Worm (Caenorhabditis elegans) whole organism, L2 larva: ENCODE data around the gene sri-47.
"Not testable (repeated sequence)": the region's sequence is repeated elsewhere in the genome, so short reads cannot be mapped to it uniquely, and the experiment has no call there.

ENCODE experiments used
- C34F6.9 ChIP-seq: fragments of 150-350 bp; optimal IDR thresholded peaks from 2 replicates; lab custom pipeline; 2014; ENCODE audit warnings: missing biosample characterization, missing genetic modification characterization
- F13H6.1 ChIP-seq: sonication (generic microtip); optimal IDR thresholded peaks from 2 replicates; lab custom pipeline; 2016; ENCODE audit warnings: missing genetic modification characterization, missing compliant biosample characterization
- Y55F3AM.14 ChIP-seq: fragments of 200-800 bp; sonication (Bioruptor generic); optimal IDR thresholded peaks from 2 replicates; lab custom pipeline; 2018; ENCODE audit warnings: mild to moderate bottlenecking, missing genetic modification characterization, missing compliant biosample characterization
- aly-2 ChIP-seq: fragments of 150-350 bp; optimal IDR thresholded peaks from 2 replicates; lab custom pipeline; 2014; ENCODE audit warnings: missing biosample characterization, missing genetic modification characterization
- ama-1 ChIP-seq: fragments of 150-350 bp; optimal IDR thresholded peaks from 2 replicates; lab custom pipeline; 2018; ENCODE audit warnings: inconsistent platforms
- blmp-1 ChIP-seq: sonication (generic microtip); optimal IDR thresholded peaks from 2 replicates; lab custom pipeline; 2017; ENCODE audit warnings: missing genetic modification characterization, mild to moderate bottlenecking, missing compliant biosample characterization, antibody characterized with exemption, moderate library complexity; ENCODE audit not compliant: insufficient read depth
- crh-2 ChIP-seq: sonication (generic microtip); optimal IDR thresholded peaks from 2 replicates; lab custom pipeline; 2017; ENCODE audit warnings: missing biosample characterization, missing genetic modification characterization
- elt-1 ChIP-seq: fragments of 150-350 bp; optimal IDR thresholded peaks from 2 replicates; lab custom pipeline; 2014; ENCODE audit warnings: missing biosample characterization, missing genetic modification characterization
- fos-1 ChIP-seq: fragments of 150-350 bp; optimal IDR thresholded peaks from 2 replicates; lab custom pipeline; 2014; ENCODE audit warnings: missing biosample characterization, missing genetic modification characterization
- gmeb-1 ChIP-seq: fragments of 150-350 bp; optimal IDR thresholded peaks from 2 replicates; lab custom pipeline; 2014; ENCODE audit warnings: missing biosample characterization, missing genetic modification characterization
- lin-11 ChIP-seq: fragments of 150-350 bp; sonication (generic microtip); optimal IDR thresholded peaks from 2 replicates; lab custom pipeline; 2014; ENCODE audit warnings: missing biosample characterization, missing genetic modification characterization, inconsistent platforms, mixed read lengths
- lin-13 ChIP-seq: fragments of 150-350 bp; optimal IDR thresholded peaks from 2 replicates; lab custom pipeline; 2014; ENCODE audit warnings: missing biosample characterization, missing genetic modification reagents, missing genetic modification characterization
- lin-39 ChIP-seq: fragments of 150-350 bp; optimal IDR thresholded peaks from 2 replicates; lab custom pipeline; 2014; ENCODE audit warnings: missing biosample characterization, missing genetic modification reagents, missing genetic modification characterization
- lsy-2 ChIP-seq, 2 experiments: fragments of 150-350 bp in 1 of 2; sonication (generic microtip) in 1 of 2; optimal IDR thresholded peaks; 2 replicates each; lab custom pipeline; 2014 to 2017; ENCODE audit warnings: missing biosample characterization in 2 of 2, missing genetic modification characterization in 2 of 2
- mab-5 ChIP-seq: fragments of 150-350 bp; optimal IDR thresholded peaks from 2 replicates; lab custom pipeline; 2014; ENCODE audit warnings: missing biosample characterization, missing genetic modification characterization
- mbf-1 ChIP-seq: sonication (generic microtip); optimal IDR thresholded peaks from 2 replicates; lab custom pipeline; 2017; ENCODE audit warnings: missing biosample characterization, missing genetic modification characterization
- mdl-1 ChIP-seq, 2 experiments: fragments of 150-350 bp in 1 of 2; sonication (generic microtip) in 1 of 2; optimal IDR thresholded peaks; 2 replicates each; lab custom pipeline; 2017; ENCODE audit warnings: missing biosample characterization in 2 of 2, missing genetic modification characterization in 2 of 2
- nhr-10 ChIP-seq: sonication (generic microtip); optimal IDR thresholded peaks from 2 replicates; lab custom pipeline; 2017; ENCODE audit warnings: missing biosample characterization, missing genetic modification characterization
- nhr-11 ChIP-seq: fragments of 150-350 bp; optimal IDR thresholded peaks from 2 replicates; lab custom pipeline; 2014; ENCODE audit warnings: missing biosample characterization, missing genetic modification characterization
- nhr-12 ChIP-seq: fragments of 150-350 bp; optimal IDR thresholded peaks from 2 replicates; lab custom pipeline; 2014; ENCODE audit warnings: missing biosample characterization, missing genetic modification characterization
- peb-1 ChIP-seq: fragments of 150-350 bp; optimal IDR thresholded peaks from 2 replicates; lab custom pipeline; 2014; ENCODE audit warnings: missing biosample characterization, missing genetic modification characterization
- sem-4 ChIP-seq: fragments of 150-350 bp; optimal IDR thresholded peaks from 2 replicates; lab custom pipeline; 2014; ENCODE audit warnings: missing biosample characterization, missing genetic modification reagents, missing genetic modification characterization
- skn-1 ChIP-seq: sonication (generic microtip); optimal IDR thresholded peaks from 2 replicates; lab custom pipeline; 2017; ENCODE audit warnings: missing biosample characterization, missing genetic modification characterization
- sma-3 ChIP-seq: sonication (generic microtip); optimal IDR thresholded peaks from 2 replicates; lab custom pipeline; 2016; ENCODE audit warnings: missing genetic modification reagents, missing genetic modification characterization, missing compliant biosample characterization
- sma-9 ChIP-seq, 2 experiments: fragments of 150-350 bp in 1 of 2; sonication (generic microtip) in 1 of 2; optimal IDR thresholded peaks; 2 replicates each; lab custom pipeline; 2014 to 2016; ENCODE audit warnings: missing genetic modification characterization in 2 of 2, mild to moderate bottlenecking in 1 of 2, missing biosample characterization in 1 of 2, missing compliant biosample characterization in 1 of 2, missing genetic modification reagents in 1 of 2, moderate library complexity in 1 of 2
- snpc-4 ChIP-seq: fragments of 150-350 bp; optimal IDR thresholded peaks from 2 replicates; lab custom pipeline; 2014; ENCODE audit warnings: missing biosample characterization, missing genetic modification characterization
- unc-55 ChIP-seq: fragments of 150-350 bp; sonication (generic microtip); optimal IDR thresholded peaks from 3 replicates; lab custom pipeline; 2014; ENCODE audit warnings: missing biosample characterization, missing genetic modification reagents, missing genetic modification characterization
- unc-62 ChIP-seq: fragments of 150-350 bp; optimal IDR thresholded peaks from 2 replicates; lab custom pipeline; 2014; ENCODE audit warnings: missing biosample characterization, missing genetic modification reagents, missing genetic modification characterization
- zag-1 ChIP-seq: fragments of 150-350 bp; optimal IDR thresholded peaks from 2 replicates; lab custom pipeline; 2014; ENCODE audit warnings: missing biosample characterization, missing genetic modification characterization
- ztf-1 ChIP-seq: fragments of 200-800 bp; sonication (Bioruptor generic); conservative IDR thresholded peaks from 2 replicates; pipeline ENCODE4 v1.3.6; 2022; ENCODE audit warnings: missing genetic modification characterization, missing compliant biosample characterization
- ztf-11 ChIP-seq: sonication (generic microtip); optimal IDR thresholded peaks from 2 replicates; lab custom pipeline; 2017; ENCODE audit warnings: missing biosample characterization, missing genetic modification characterization
- ztf-4 ChIP-seq: fragments of 150-350 bp; optimal IDR thresholded peaks from 2 replicates; lab custom pipeline; 2014; ENCODE audit warnings: missing biosample characterization, missing genetic modification characterization

sri-47 gene

DNA sequence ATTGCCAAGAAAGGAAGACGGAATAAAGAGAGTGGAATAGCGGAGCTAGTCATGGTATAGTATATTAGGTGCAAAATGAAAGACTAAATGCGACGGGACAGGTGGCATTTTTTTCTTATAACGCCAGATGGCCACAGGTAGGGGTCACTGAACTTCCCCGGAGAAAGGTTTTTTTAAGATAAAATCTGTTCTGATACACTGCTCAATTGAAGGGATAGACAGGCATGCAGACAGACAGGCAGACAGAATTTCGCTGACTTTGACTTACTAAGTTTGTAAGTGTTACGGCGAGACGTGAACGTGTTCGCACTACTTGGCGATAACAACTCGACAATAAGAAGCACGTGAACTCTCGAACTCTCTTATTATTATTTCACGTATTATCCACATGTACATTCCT is 16.8 kb downstream of the sri-47 start, which contains the start of the genes F22E5.20 and F22E5.1:
TSS of gene F22E5.20 (minus strand) at position 101 of the 400 bp plus-strand sequence.
TSS of gene F22E5.1 (plus strand) at position 242 of the 400 bp plus-strand sequence.
- not testable (repeated sequence) for TF ChIP-seq unc-62 (GFP tag; lab: Kevin White, UChicago); nhr-11 (tag; lab: Kevin White, UChicago); C34F6.9 (tag; lab: Kevin White, UChicago)

DNA sequence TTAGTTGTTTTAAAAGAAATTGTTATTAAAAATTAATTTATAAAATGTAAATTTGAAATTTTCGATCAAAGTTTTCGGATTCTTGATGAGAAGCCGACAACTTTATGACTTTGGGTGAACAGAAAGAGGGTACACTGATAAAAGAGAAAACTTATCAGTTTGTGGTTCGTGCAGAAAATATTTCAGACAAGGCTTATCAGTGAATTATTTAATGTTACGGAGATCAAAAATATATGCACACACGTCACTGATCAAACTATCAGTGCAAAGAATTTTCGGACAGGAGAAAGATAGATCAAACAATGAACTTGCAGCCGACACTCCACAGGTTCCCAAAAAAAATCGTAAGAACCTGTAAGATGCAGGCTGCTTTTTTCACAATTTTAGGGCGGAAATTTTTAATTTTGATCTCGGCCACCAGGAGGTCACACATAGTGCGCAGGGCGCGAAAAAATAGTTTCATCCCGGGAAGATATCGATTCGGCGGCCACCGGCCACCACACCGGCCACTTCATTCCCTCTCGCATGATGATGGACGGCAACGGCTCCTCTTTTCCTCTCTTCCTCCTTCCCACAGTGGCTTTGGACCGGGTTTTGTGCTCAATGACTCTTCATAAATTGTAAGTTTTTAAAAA is 20.9 kb downstream of the sri-47 start, which contains the start of gene F22E5.17:
TSS of gene F22E5.17 (plus strand) at position 508 of the 635 bp plus-strand sequence.
- TF ChIP-seq F13H6.1 (tag; lab: Kevin White, UChicago): peak; percentile 1
- TF ChIP-seq nhr-10 (tag; lab: Kevin White, UChicago): no peak
- no peak for TF ChIP-seq sma-3 (GFP tag; lab: Kevin White, UChicago)
- no peak for TF ChIP-seq ztf-4 (tag; lab: Kevin White, UChicago)
- TF ChIP-seq fos-1: peak; percentile 88
- peak; percentile 77 for TF ChIP-seq sma-9 (GFP tag; optimal IDR thresholded peaks at IDR 0.05; lab: Kevin White, UChicago)
- no peak for TF ChIP-seq sma-9 (tag; optimal IDR thresholded peaks at IDR 0.05; lab: Kevin White, UChicago)
- TF ChIP-seq ztf-1 (GFP tag; lab: Robert Waterston, UW): no peak
- TF ChIP-seq peb-1 (tag; lab: Kevin White, UChicago): no peak
- peak; percentile 19 for TF ChIP-seq gmeb-1 (tag; lab: Kevin White, UChicago)

DNA sequence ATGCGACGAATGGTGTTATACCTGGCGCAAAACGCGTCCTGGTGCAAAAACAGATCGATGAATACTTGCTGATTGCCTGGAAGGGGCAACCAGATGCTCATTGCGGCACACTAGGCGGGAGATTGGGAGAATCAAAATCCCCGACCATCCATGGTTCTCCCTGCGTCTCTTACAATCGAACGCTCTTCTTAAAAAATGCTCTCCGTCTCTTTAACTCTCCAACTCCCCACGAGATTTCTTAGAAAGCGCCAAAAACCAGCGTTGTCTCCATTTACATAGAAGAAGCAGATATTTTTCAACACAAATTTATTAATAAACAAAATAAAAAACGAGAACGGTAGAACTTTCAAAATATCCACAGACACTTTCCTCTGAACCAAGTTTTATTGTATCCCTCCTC is 24.4 kb downstream of the sri-47 start, which contains the start of gene F34D6.1:
TSS of gene F34D6.1 (minus strand) at position 101 of the 400 bp plus-strand sequence.
- TF ChIP-seq unc-62 (GFP tag; lab: Kevin White, UChicago): no peak
- no peak for TF ChIP-seq Y55F3AM.14 (GFP tag; lab: Kevin White, UChicago)
- TF ChIP-seq ztf-11 (tag; lab: Kevin White, UChicago): no peak
- no peak for TF ChIP-seq peb-1 (tag; lab: Kevin White, UChicago)
- TF ChIP-seq nhr-12 (tag; lab: Kevin White, UChicago): no peak
- TF ChIP-seq F13H6.1 (tag; lab: Kevin White, UChicago): no peak
- TF ChIP-seq lin-39: no peak
- no peak for TF ChIP-seq mab-5 (tag; lab: Kevin White, UChicago)
- TF ChIP-seq lin-11: no peak
- no peak for TF ChIP-seq blmp-1 (tag; lab: Kevin White, UChicago)
- no peak for TF ChIP-seq nhr-10 (tag; lab: Kevin White, UChicago)
- no peak for TF ChIP-seq aly-2 (tag; lab: Kevin White, UChicago)
- TF ChIP-seq mbf-1 (tag; lab: Kevin White, UChicago): no peak
- no peak for TF ChIP-seq mdl-1 (tag; optimal IDR thresholded peaks at IDR 0.05; lab: Kevin White, UChicago)

DNA sequence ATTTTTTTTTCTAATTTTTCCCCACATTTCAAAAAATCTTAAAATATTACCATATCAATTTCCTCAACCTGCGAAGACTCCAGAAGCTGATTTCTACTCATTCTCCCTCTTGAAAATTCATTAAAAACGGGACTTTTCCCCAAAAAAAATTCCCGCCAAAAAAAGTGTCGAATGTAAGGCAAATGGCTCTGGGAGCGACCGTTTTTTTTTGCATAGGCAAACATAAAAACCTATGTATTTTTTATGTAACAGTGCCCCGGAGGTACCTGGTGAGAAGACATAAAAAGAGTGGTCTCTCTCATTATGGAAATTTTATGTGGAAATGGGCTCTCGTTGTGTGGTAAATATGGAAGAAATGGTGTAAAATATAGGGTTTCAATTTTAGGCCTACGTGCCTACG is 27.5 kb downstream of the sri-47 start, which contains the start of gene ceh-87:
TSS of gene ceh-87 (minus strand) at position 101 of the 400 bp plus-strand sequence.
- no peak for TF ChIP-seq aly-2 (tag; lab: Kevin White, UChicago)
- no peak for TF ChIP-seq crh-2 (tag; lab: Kevin White, UChicago)
- TF ChIP-seq, all 48 proteins: peak for 0

DNA sequence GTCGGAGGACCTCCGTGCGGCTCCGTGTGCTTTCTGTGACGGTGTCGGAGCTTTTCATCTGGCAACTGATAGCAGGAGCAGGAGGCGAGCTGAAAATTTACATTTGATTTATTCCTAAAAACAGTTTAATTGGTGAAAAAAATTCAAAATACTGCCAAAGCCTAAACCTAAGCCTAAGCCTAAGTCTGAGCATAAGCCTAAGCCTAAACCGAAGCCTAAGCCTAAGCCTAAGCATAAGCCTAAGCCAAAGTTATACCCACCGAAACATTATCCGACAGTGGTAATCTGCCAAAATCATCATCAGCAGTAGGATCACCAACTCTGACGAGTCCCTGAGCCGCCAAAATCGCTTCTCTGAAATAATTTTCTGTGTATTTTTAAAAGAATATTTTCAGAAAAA is 28.1 kb downstream of the sri-47 start:
- TF ChIP-seq lsy-2 (tag; optimal IDR thresholded peaks at IDR 0.05; lab: Kevin White, UChicago): no peak
- no peak for TF ChIP-seq sem-4
- no peak for TF ChIP-seq skn-1 (tag; lab: Kevin White, UChicago)
- TF ChIP-seq sma-3 (GFP tag; lab: Kevin White, UChicago): no peak
- TF ChIP-seq elt-1 (tag; lab: Kevin White, UChicago): no peak
- no peak for TF ChIP-seq ztf-1 (GFP tag; lab: Robert Waterston, UW)
- no peak for TF ChIP-seq ama-1 (lab: Kevin White, UChicago)
- TF ChIP-seq nhr-11 (tag; lab: Kevin White, UChicago): no peak
- TF ChIP-seq zag-1: no peak
- TF ChIP-seq lin-13 (GFP tag; lab: Kevin White, UChicago): no peak
- TF ChIP-seq unc-55 (GFP tag; lab: Kevin White, UChicago): no peak
- no peak for TF ChIP-seq gmeb-1 (tag; lab: Kevin White, UChicago)
- no peak for TF ChIP-seq C34F6.9 (tag; lab: Kevin White, UChicago)
- no peak for TF ChIP-seq snpc-4 (tag; lab: Kevin White, UChicago)
- TF ChIP-seq ztf-11 (tag; lab: Kevin White, UChicago): no peak
- TF ChIP-seq F13H6.1 (tag; lab: Kevin White, UChicago): no peak
- no peak for TF ChIP-seq peb-1 (tag; lab: Kevin White, UChicago)
- TF ChIP-seq fos-1: no peak
